Worm (Caenorhabditis elegans) whole organism, late embryonic: ENCODE measurements around the gene dmsr-5.

Source experiments
- K02D7.2 ChIP-seq: sonication (generic microtip); optimal IDR thresholded peaks from 2 replicates; lab custom pipeline; 2017; ENCODE audit warnings: mild to moderate bottlenecking, missing genetic modification characterization, missing compliant biosample characterization
- ama-1 ChIP-seq: fragments of 150-350 bp; optimal IDR thresholded peaks from 2 replicates; lab custom pipeline; 2014
- ceh-24 ChIP-seq: sonication (generic microtip); optimal IDR thresholded peaks from 2 replicates; lab custom pipeline; 2016; ENCODE audit warnings: mild to moderate bottlenecking, missing genetic modification characterization, missing compliant biosample characterization
- ceh-9 ChIP-seq: sonication (generic microtip); optimal IDR thresholded peaks from 2 replicates; lab custom pipeline; 2016; ENCODE audit warnings: mild to moderate bottlenecking, missing genetic modification characterization, inconsistent platforms, missing compliant biosample characterization
- dmd-4 ChIP-seq: sonication (generic microtip); optimal IDR thresholded peaks from 2 replicates; lab custom pipeline; 2016; ENCODE audit warnings: borderline replicate concordance, missing genetic modification characterization, missing compliant biosample characterization
- elt-2 ChIP-seq: sonication (generic microtip); optimal IDR thresholded peaks from 2 replicates; lab custom pipeline; 2016; ENCODE audit warnings: missing genetic modification reagents, missing genetic modification characterization, missing compliant biosample characterization
- fax-1 ChIP-seq: sonication (generic microtip); optimal IDR thresholded peaks from 2 replicates; lab custom pipeline; 2016; ENCODE audit warnings: missing genotype, missing genetic modification characterization, missing compliant biosample characterization
- fkh-10 ChIP-seq: fragments of 150-350 bp; optimal IDR thresholded peaks from 2 replicates; lab custom pipeline; 2014; ENCODE audit warnings: missing biosample characterization, missing genetic modification reagents, missing genetic modification characterization
- nhr-11 ChIP-seq: fragments of 150-350 bp; optimal IDR thresholded peaks from 2 replicates; lab custom pipeline; 2014; ENCODE audit warnings: missing biosample characterization, missing genetic modification characterization
- pha-4 ChIP-seq: fragments of 150-350 bp; optimal IDR thresholded peaks from 2 replicates; lab custom pipeline; 2018; ENCODE audit warnings: missing biosample characterization, missing genetic modification reagents, missing genetic modification characterization
- sdc-2 ChIP-seq: sonication (generic microtip); optimal IDR thresholded peaks from 2 replicates; lab custom pipeline; 2016; ENCODE audit warnings: missing genotype, missing genetic modification characterization, missing compliant biosample characterization
- sox-4 ChIP-seq: sonication (generic microtip); optimal IDR thresholded peaks from 2 replicates; lab custom pipeline; 2017; ENCODE audit warnings: mild to moderate bottlenecking, missing genetic modification characterization, inconsistent platforms, missing compliant biosample characterization
- ttx-3 ChIP-seq: sonication (generic microtip); optimal IDR thresholded peaks from 2 replicates; lab custom pipeline; 2016; ENCODE audit warnings: missing genetic modification reagents, missing genetic modification characterization, missing compliant biosample characterization
- ztf-16 ChIP-seq: sonication (generic microtip); optimal IDR thresholded peaks from 2 replicates; lab custom pipeline; 2017; ENCODE audit warnings: missing genetic modification characterization, missing compliant biosample characterization

DNA sequence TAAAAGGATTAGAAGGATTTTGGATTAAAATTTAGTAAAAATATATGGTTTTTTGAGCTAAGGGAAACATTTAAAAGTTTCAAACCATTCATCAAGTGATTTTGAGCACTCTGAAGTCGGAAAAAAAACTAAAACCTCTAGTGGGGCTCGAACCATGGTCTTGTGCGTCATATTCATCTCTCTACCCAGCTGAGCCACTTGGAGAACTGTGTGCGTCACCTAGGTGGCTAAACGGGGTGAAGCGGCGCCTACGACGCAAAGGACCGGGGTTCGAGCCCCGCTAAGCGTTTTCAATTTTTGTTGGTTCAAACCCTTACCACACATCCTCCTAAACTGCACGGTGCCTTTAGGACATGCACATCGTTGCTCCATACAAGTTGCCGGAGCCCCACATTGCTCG, 34.7 kb downstream of the dmsr-5 start:
- no peak for TF ChIP-seq ama-1
- no peak for TF ChIP-seq K02D7.2
- no peak for TF ChIP-seq ceh-24 (tag; lab: Kevin White, UChicago)
- TF ChIP-seq ztf-16 (tag; lab: Kevin White, UChicago), result no peak
- TF ChIP-seq elt-2, result no peak
- TF ChIP-seq fkh-10 (GFP tag; lab: Kevin White, UChicago), result no peak
- TF ChIP-seq sdc-2 (tag; lab: Kevin White, UChicago), result no peak
- TF ChIP-seq ceh-9 (tag; lab: Kevin White, UChicago), result no peak
- TF ChIP-seq dmd-4 (tag; lab: Kevin White, UChicago), result no peak
- TF ChIP-seq ttx-3 (tag; lab: Kevin White, UChicago), result no peak
- TF ChIP-seq fax-1 (tag; lab: Kevin White, UChicago), result no peak
- no peak for TF ChIP-seq sox-4
- no peak for TF ChIP-seq pha-4 (tag; lab: Kevin White, UChicago)
- no peak for TF ChIP-seq nhr-11 (tag; lab: Kevin White, UChicago)
